Fruit fly (Drosophila melanogaster) whole organism, embryonic: Measurements from ENCODE around the gene CG43245.
A peak's percentile ranks its signal among the peaks of the same experiment; 100 is the strongest.

ENCODE experiments used
- ATbp ChIP-seq: fragments of 200-800 bp; sonication (Bioruptor generic); optimal IDR thresholded peaks from 2 replicates; lab custom pipeline; 2017; ENCODE audit warnings: missing biosample characterization, mild to moderate bottlenecking, missing genetic modification characterization, missing genetic modification reagents
- CG10147 ChIP-seq: fragments of 200-800 bp; sonication (Bioruptor generic); optimal IDR thresholded peaks from 2 replicates; lab custom pipeline; 2019; ENCODE audit warnings: missing biosample characterization, mild to moderate bottlenecking, missing genetic modification characterization, moderate library complexity
- CG10654 ChIP-seq: fragments of 200-800 bp; sonication (Bioruptor generic); optimal IDR thresholded peaks from 2 replicates; lab custom pipeline; 2016; ENCODE audit warnings: missing biosample characterization, missing genetic modification characterization
- CG12744 ChIP-seq: fragments of 200-800 bp; sonication (Bioruptor generic); optimal IDR thresholded peaks from 2 replicates; lab custom pipeline; 2016; ENCODE audit warnings: missing biosample characterization, missing genetic modification characterization
- CG13624 ChIP-seq: fragments of 200-800 bp; sonication (Bioruptor generic); optimal IDR thresholded peaks from 2 replicates; lab custom pipeline; 2016; ENCODE audit warnings: missing biosample characterization, missing genetic modification characterization
- CG14014 ChIP-seq: fragments of 200-800 bp; sonication (Bioruptor generic); IDR thresholded peaks from 2 replicates; pipeline ENCODE4 v1.3.6; 2022; ENCODE audit warnings: missing biosample characterization, missing genetic modification characterization
- CG17359 ChIP-seq: fragments of 200-800 bp; sonication (Bioruptor generic); optimal IDR thresholded peaks from 3 replicates; lab custom pipeline; 2018; ENCODE audit warnings: missing biosample characterization, mild to moderate bottlenecking, missing genetic modification characterization, moderate library complexity
- CG17385 ChIP-seq: fragments of 200-800 bp; sonication (Bioruptor generic); optimal IDR thresholded peaks from 3 replicates; lab custom pipeline; 2018; ENCODE audit warnings: missing biosample characterization, mild to moderate bottlenecking, missing genetic modification characterization
- CG1832 ChIP-seq: fragments of 200-800 bp; sonication (Bioruptor generic); optimal IDR thresholded peaks from 2 replicates; lab custom pipeline; 2017; ENCODE audit warnings: missing biosample characterization, mild to moderate bottlenecking, missing genetic modification characterization, inconsistent platforms
- CG18619 ChIP-seq: fragments of 200-800 bp; sonication (Bioruptor generic); optimal IDR thresholded peaks from 3 replicates; lab custom pipeline; 2017; ENCODE audit warnings: missing biosample characterization, mild to moderate bottlenecking, missing genetic modification characterization
- CG2116 ChIP-seq: fragments of 200-800 bp; sonication (Bioruptor generic); optimal IDR thresholded peaks from 3 replicates; lab custom pipeline; 2018; ENCODE audit warnings: missing biosample characterization, mild to moderate bottlenecking, missing genetic modification characterization
- CG2712 ChIP-seq: fragments of 200-800 bp; optimal IDR thresholded peaks from 3 replicates; lab custom pipeline; 2019; ENCODE audit warnings: missing biosample characterization, mild to moderate bottlenecking, missing genetic modification characterization, moderate library complexity
- CG31441 ChIP-seq: fragments of 200-800 bp; sonication (Bioruptor generic); IDR thresholded peaks from 2 replicates; pipeline ENCODE4 v1.3.6; 2022; ENCODE audit warnings: missing biosample characterization, missing genetic modification characterization
- CG3407 ChIP-seq: fragments of 200-800 bp; sonication (Bioruptor generic); optimal IDR thresholded peaks from 2 replicates; lab custom pipeline; 2018; ENCODE audit warnings: missing biosample characterization, mild to moderate bottlenecking, missing genetic modification characterization
- CG4328 ChIP-seq: fragments of 200-800 bp; sonication (Bioruptor generic); optimal IDR thresholded peaks from 3 replicates; lab custom pipeline; 2017; ENCODE audit warnings: missing biosample characterization, missing genetic modification reagents, missing genetic modification characterization
- CG6689 ChIP-seq: fragments of 200-800 bp; sonication (Bioruptor generic); IDR thresholded peaks from 2 replicates; pipeline ENCODE4 v1.3.6; 2022; ENCODE audit warnings: missing biosample characterization, missing genetic modification characterization
- CG7745 ChIP-seq: fragments of 200-800 bp; sonication (Bioruptor generic); optimal IDR thresholded peaks from 2 replicates; lab custom pipeline; 2018; ENCODE audit warnings: missing biosample characterization, mild to moderate bottlenecking, missing genetic modification characterization, moderate library complexity
- CG8924 ChIP-seq: fragments of 200-800 bp; optimal IDR thresholded peaks from 3 replicates; lab custom pipeline; 2019; ENCODE audit warnings: missing biosample characterization, mild to moderate bottlenecking, missing genetic modification characterization, moderate library complexity
- CHES-1-like ChIP-seq: fragments of 200-800 bp; sonication (Bioruptor generic); optimal IDR thresholded peaks from 2 replicates; lab custom pipeline; 2016; ENCODE audit warnings: missing biosample characterization, missing genetic modification characterization
- Camta ChIP-seq: fragments of 200-800 bp; sonication (Bioruptor generic); optimal IDR thresholded peaks from 2 replicates; lab custom pipeline; 2016; ENCODE audit warnings: missing biosample characterization, missing genetic modification characterization
- CkIIα-i1 ChIP-seq: fragments of 200-800 bp; sonication (Bioruptor generic); IDR thresholded peaks from 2 replicates; pipeline ENCODE4 v1.3.6; 2022; ENCODE audit warnings: missing biosample characterization, missing genetic modification characterization
- CoRest ChIP-seq: fragments of 200-800 bp; sonication (Bioruptor generic); optimal IDR thresholded peaks from 3 replicates; lab custom pipeline; 2018; ENCODE audit warnings: missing biosample characterization, mild to moderate bottlenecking, missing genetic modification characterization, moderate library complexity
- Deaf1 ChIP-seq: fragments of 200-800 bp; optimal IDR thresholded peaks from 3 replicates; lab custom pipeline; 2019; ENCODE audit warnings: missing biosample characterization, mild to moderate bottlenecking, missing genetic modification characterization, moderate library complexity
- Fer2 ChIP-seq: fragments of 200-800 bp; sonication (Bioruptor generic); optimal IDR thresholded peaks from 2 replicates; lab custom pipeline; 2018; ENCODE audit warnings: missing biosample characterization, mild to moderate bottlenecking, missing genetic modification characterization, moderate library complexity
- MESR4 ChIP-seq: fragments of 200-800 bp; sonication (Bioruptor generic); optimal IDR thresholded peaks from 2 replicates; lab custom pipeline; 2018; ENCODE audit warnings: missing biosample characterization, mild to moderate bottlenecking, missing genetic modification characterization, moderate library complexity
- Mes4 ChIP-seq: fragments of 200-800 bp; sonication (Bioruptor generic); optimal IDR thresholded peaks from 2 replicates; lab custom pipeline; 2016; ENCODE audit warnings: missing biosample characterization, missing genetic modification characterization
- NC2α ChIP-seq: fragments of 200-800 bp; sonication (Bioruptor generic); optimal IDR thresholded peaks from 2 replicates; lab custom pipeline; 2016; ENCODE audit warnings: missing biosample characterization, missing genetic modification characterization
- PHDP ChIP-seq: fragments of 200-800 bp; sonication (Bioruptor generic); optimal IDR thresholded peaks from 3 replicates; lab custom pipeline; 2018; ENCODE audit warnings: missing biosample characterization, mild to moderate bottlenecking, missing genetic modification characterization, moderate library complexity
- Poxn ChIP-seq: fragments of 200-800 bp; sonication (Bioruptor generic); IDR thresholded peaks from 2 replicates; pipeline ENCODE4 v1.3.6; 2022; ENCODE audit warnings: missing biosample characterization, missing genetic modification characterization
- Scr ChIP-seq: fragments of 200-800 bp; sonication (Bioruptor generic); IDR thresholded peaks from 2 replicates; pipeline ENCODE4 v1.3.6; 2022; ENCODE audit warnings: missing biosample characterization, missing genetic modification characterization; ENCODE audit not compliant: partially characterized antibody
- Side ChIP-seq: fragments of 200-800 bp; sonication (Bioruptor generic); optimal IDR thresholded peaks from 2 replicates; lab custom pipeline; 2016; ENCODE audit warnings: missing biosample characterization, missing genetic modification characterization
- Sry-β ChIP-seq: fragments of 200-800 bp; sonication (Bioruptor generic); optimal IDR thresholded peaks from 2 replicates; lab custom pipeline; 2018; ENCODE audit warnings: missing biosample characterization, mild to moderate bottlenecking, missing genetic modification characterization, moderate library complexity
- bowl ChIP-seq: fragments of 200-800 bp; sonication (Bioruptor generic); IDR thresholded peaks from 2 replicates; pipeline ENCODE4 v1.3.6; 2022; ENCODE audit warnings: missing biosample characterization, missing genetic modification characterization
- chinmo ChIP-seq: fragments of 200-800 bp; sonication (Bioruptor generic); IDR thresholded peaks from 4 replicates; pipeline ENCODE4 v1.3.6; 2022; ENCODE audit warnings: missing biosample characterization, missing genetic modification characterization; ENCODE audit not compliant: partially characterized antibody
- croc ChIP-seq: fragments of 200-800 bp; sonication (Bioruptor generic); conservative IDR thresholded peaks from 3 replicates; pipeline ENCODE4 v1.3.6; 2022; ENCODE audit warnings: missing biosample characterization, missing genetic modification characterization
- crol ChIP-seq: fragments of 200-800 bp; sonication (Bioruptor generic); IDR thresholded peaks from 2 replicates; pipeline ENCODE4 v1.3.6; 2022; ENCODE audit warnings: missing biosample characterization, missing genetic modification characterization
- da ChIP-seq: fragments of 200-800 bp; sonication (Bioruptor generic); optimal IDR thresholded peaks from 2 replicates; lab custom pipeline; 2016; ENCODE audit warnings: missing biosample characterization, missing genetic modification characterization
- dan ChIP-seq: fragments of 200-800 bp; sonication (Bioruptor generic); IDR thresholded peaks from 2 replicates; pipeline ENCODE4 v1.3.6; 2022; ENCODE audit warnings: missing biosample characterization, missing genetic modification characterization
- dmrt11E ChIP-seq: fragments of 200-800 bp; sonication (Bioruptor generic); optimal IDR thresholded peaks from 3 replicates; lab custom pipeline; 2018; ENCODE audit warnings: missing biosample characterization, mild to moderate bottlenecking, missing genetic modification characterization, moderate library complexity
- dmrt99B ChIP-seq: fragments of 200-800 bp; sonication (Bioruptor generic); optimal IDR thresholded peaks from 2 replicates; lab custom pipeline; 2018; ENCODE audit warnings: missing biosample characterization, mild to moderate bottlenecking, missing genetic modification characterization, moderate library complexity
- ind ChIP-seq: fragments of 200-800 bp; sonication (Bioruptor generic); optimal IDR thresholded peaks from 3 replicates; lab custom pipeline; 2016; ENCODE audit warnings: missing biosample characterization, missing genetic modification characterization
- nerfin-1 ChIP-seq: fragments of 200-800 bp; sonication (Bioruptor generic); optimal IDR thresholded peaks from 3 replicates; lab custom pipeline; 2019; ENCODE audit warnings: missing biosample characterization, mild to moderate bottlenecking, missing genetic modification characterization, moderate library complexity
- p53 ChIP-seq: fragments of 200-800 bp; sonication (Bioruptor generic); optimal IDR thresholded peaks from 2 replicates; lab custom pipeline; 2016; ENCODE audit warnings: missing biosample characterization, missing genetic modification characterization
- pan ChIP-seq, 4 experiments: fragments of >200 bp in 3 of 4; fragments of 200-800 bp in 1 of 4; sonication (Bioruptor generic) in 1 of 4; optimal IDR thresholded peaks in 3 of 4; IDR thresholded peaks in 1 of 4; 2 replicates each; pipeline versions ENCODE4 v1.3.6 to Lab custom; 2017 to 2022; ENCODE audit warnings: missing biosample characterization in 2 of 4, missing genetic modification characterization in 2 of 4, mixed read lengths in 1 of 4
- psq ChIP-seq: fragments of 200-800 bp; sonication (Bioruptor generic); optimal IDR thresholded peaks from 2 replicates; lab custom pipeline; 2017; ENCODE audit warnings: missing biosample characterization, missing genetic modification characterization
- repo ChIP-seq: fragments of 200-800 bp; sonication (Bioruptor generic); optimal IDR thresholded peaks from 2 replicates; lab custom pipeline; 2016; ENCODE audit warnings: missing biosample characterization, missing genetic modification characterization
- salm ChIP-seq: fragments of 200-800 bp; sonication (Bioruptor generic); optimal IDR thresholded peaks from 2 replicates; lab custom pipeline; 2018; ENCODE audit warnings: missing biosample characterization, mild to moderate bottlenecking, missing genetic modification characterization
- sens-2 ChIP-seq: fragments of 200-800 bp; sonication (Bioruptor generic); IDR thresholded peaks from 2 replicates; pipeline ENCODE4 v1.3.6; 2022; ENCODE audit warnings: missing biosample characterization, missing genetic modification characterization
- sqz ChIP-seq: fragments of 200-800 bp; sonication (Bioruptor generic); optimal IDR thresholded peaks from 3 replicates; lab custom pipeline; 2018; ENCODE audit warnings: missing biosample characterization, mild to moderate bottlenecking, missing genetic modification characterization

Gene CG43245

DNA sequence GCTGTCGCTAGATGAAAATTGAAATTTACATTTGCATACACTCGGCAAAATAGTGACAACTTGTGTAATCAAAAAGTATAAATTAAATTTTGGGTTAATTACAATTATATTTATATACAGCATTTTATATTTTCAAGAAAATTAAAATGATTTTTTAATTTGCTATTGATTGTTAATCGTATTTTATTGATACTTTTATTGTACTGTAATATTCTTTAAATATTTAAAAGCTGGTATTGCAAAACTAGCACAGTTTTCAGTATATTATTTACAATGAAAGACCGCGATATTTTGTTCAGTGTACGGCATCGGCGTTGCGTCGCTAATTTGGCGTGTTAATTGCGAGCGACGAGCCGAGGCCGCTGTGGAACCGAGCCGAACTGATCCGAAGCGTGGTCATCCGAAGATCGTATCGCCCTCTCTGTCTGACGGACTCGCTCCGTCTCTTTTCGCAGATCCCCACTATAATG lies 19.1 kb upstream of the CG43245 start (continued):
- TF ChIP-seq ATbp (GFP tag; lab: Kevin White, UChicago) (peak; percentile 91), CG1832 (GFP tag; lab: Kevin White, UChicago) (peak; percentile 68), CG18619 (GFP tag; lab: Kevin White, UChicago) (peak; percentile 97), Camta (peak; percentile 73), dmrt11E (tag; lab: Kevin White, UChicago) (peak; percentile 80), CG2116 (GFP tag; lab: Kevin White, UChicago) (peak; percentile 80), Scr (GFP tag; lab: Robert Waterston, UW) (no peak), CkIIα-i1 (GFP tag; lab: Robert Waterston, UW) (peak; percentile 72), da (GFP tag; lab: Kevin White, UChicago) (peak; percentile 34), p53 (GFP tag; lab: Kevin White, UChicago) (no peak), sens-2 (peak; percentile 55; the same call in 1 of the 2 replicates), CG7745 (no peak), bowl (GFP tag; lab: Robert Waterston, UW) (peak; percentile 84), pan (optimal IDR thresholded peaks at IDR 0.05; lab: Kevin White, UChicago) (no peak), pan (GFP tag; optimal IDR thresholded peaks at IDR 0.05 in 1 of 2, IDR thresholded peaks at IDR 0.05 in 1 of 2) (peak in 1 of 2 experiments; percentile 94), CG12744 (GFP tag; lab: Kevin White, UChicago) (peak; percentile 74), CG6689 (GFP tag; lab: Robert Waterston, UW) (peak; percentile 96), Poxn (peak; percentile 87), Fer2 (tag; lab: Kevin White, UChicago) (peak; percentile 94), CG10654 (GFP tag; lab: Kevin White, UChicago) (peak; percentile 94), sqz (GFP tag; lab: Kevin White, UChicago) (peak; percentile 90), Sry-β (GFP tag; lab: Kevin White, UChicago) (peak; percentile 27), CG3407 (GFP tag; lab: Kevin White, UChicago) (peak; percentile 91), dmrt99B (tag; lab: Kevin White, UChicago) (peak; percentile 98), Mes4 (GFP tag; lab: Kevin White, UChicago) (peak; percentile 61), chinmo (GFP tag; lab: Robert Waterston, UW) (no peak), CG2712 (tag; lab: Kevin White, UChicago) (peak; percentile 97), CG17385 (GFP tag; lab: Kevin White, UChicago) (peak; percentile 93), CG4328 (GFP tag; lab: Kevin White, UChicago) (peak; percentile 90), MESR4 (GFP tag; lab: Kevin White, UChicago) (peak; percentile 8), repo (GFP tag; lab: Kevin White, UChicago) (peak; percentile 24), CG17359 (peak; percentile 97), ind (GFP tag; lab: Kevin White, UChicago) (peak; percentile 95), nerfin-1 (tag; lab: Kevin White, UChicago) (peak; percentile 94), CoRest (peak; percentile 99), CG13624 (GFP tag; lab: Kevin White, UChicago) (peak; percentile 83), croc (peak; percentile 85), Deaf1 (tag; lab: Kevin White, UChicago) (peak; percentile 98), Side (GFP tag; lab: Kevin White, UChicago) (peak; percentile 18), salm (tag; lab: Kevin White, UChicago) (peak; percentile 95), CG8924 (tag; lab: Kevin White, UChicago) (peak; percentile 99), CG31441 (GFP tag; lab: Robert Waterston, UW) (peak; percentile 98), CG10147 (peak; percentile 98), dan (no peak; the same call in 1 of the 2 replicates), psq (GFP tag; lab: Kevin White, UChicago) (peak; percentile 87), PHDP (tag; lab: Kevin White, UChicago) (peak; percentile 98), crol (GFP tag; lab: Robert Waterston, UW) (peak; percentile 49; the same call in 1 of the 2 replicates), CG14014 (peak; percentile 94), CHES-1-like (peak; percentile 42), NC2α (GFP tag; lab: Kevin White, UChicago) (peak; percentile 10)
